Worm (Caenorhabditis elegans): ENCODE data around the gene F21C10.3.

DNA sequence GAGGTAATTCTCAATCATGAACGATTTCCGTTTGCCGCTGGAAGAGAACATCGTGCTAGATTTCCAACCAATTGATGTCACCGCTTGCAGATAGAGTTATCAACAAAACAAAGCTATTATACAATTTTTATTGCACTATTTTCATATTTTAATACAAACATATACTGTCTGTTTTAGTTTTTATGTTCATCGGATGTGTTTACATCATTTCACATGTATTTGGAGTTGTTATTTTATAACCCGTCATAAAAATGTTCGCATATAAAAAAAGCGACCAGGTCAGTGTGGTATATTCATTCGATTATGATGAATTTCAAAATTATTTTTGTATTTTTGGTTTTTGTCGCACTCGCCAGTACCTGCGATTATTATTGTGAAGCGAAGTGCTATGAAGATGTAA is 4.7 kb upstream of the F21C10.3 start, which contains the start of gene F21C10.11:
- TF ChIP-seq flt-1 (GFP tag; IDR thresholded peaks at IDR 0.05) (no peak), hnd-1 (tag; optimal IDR thresholded peaks at IDR 0.05) (no peak), ama-1 (optimal IDR thresholded peaks at IDR 0.05) (no peak), F13C5.2 (tag; optimal IDR thresholded peaks at IDR 0.05) (no peak), tra-4 (tag; optimal IDR thresholded peaks at IDR 0.05) (no peak), ceh-36 (tag; optimal IDR thresholded peaks at IDR 0.05) (no peak), hmbx-1 (tag; optimal IDR thresholded peaks at IDR 0.05) (no peak), hmg-4 (GFP tag; optimal IDR thresholded peaks at IDR 0.05) (no peak), tbx-11 (GFP tag; IDR thresholded peaks at IDR 0.05) (no peak), pes-1 (GFP tag; IDR thresholded peaks at IDR 0.05) (no peak), ceh-13 (GFP tag; optimal IDR thresholded peaks at IDR 0.05) (no peak)
